Worm (Caenorhabditis elegans): Measurements from ENCODE around the gene mrpl-45.

ce11 chrIII:1201958-1202596, at the start of gene mrpl-45, which contains the start of gene Y119D3B.12:
- TF ChIP-seq nhr-80 (tag; optimal IDR thresholded peaks at IDR 0.05) = peak; percentile 11
- TF ChIP-seq him-1 (tag; optimal IDR thresholded peaks at IDR 0.05) = no peak
- no peak for TF ChIP-seq F52B5.7 (tag; optimal IDR thresholded peaks at IDR 0.05)
- TF ChIP-seq dox-1 (GFP tag; IDR thresholded peaks at IDR 0.05) = peak; percentile 77

Data from whole organism, young adult.